Worm (Caenorhabditis elegans): ENCODE results near the gene C47E12.13.

DNA sequence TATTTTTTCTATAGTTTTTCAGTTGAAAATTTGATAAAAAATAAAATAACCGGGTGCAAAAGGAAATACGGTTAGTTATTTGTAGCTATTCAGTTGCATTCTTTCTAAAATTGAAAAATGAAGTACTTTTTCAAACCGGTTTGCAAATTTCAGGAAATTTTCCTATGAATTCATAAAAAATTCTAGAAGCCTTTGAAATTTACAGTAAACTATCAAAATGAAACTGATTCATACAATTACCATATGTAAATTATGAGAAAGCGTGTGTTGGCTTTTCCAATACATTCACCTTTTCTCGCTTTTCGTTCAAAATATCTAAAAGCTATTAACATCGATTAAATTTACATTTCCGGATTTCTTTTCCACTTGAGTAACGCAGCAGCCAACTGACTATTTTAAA is 10.3 kb upstream of the C47E12.13 start, which contains the start of gene ent-7:
- TF ChIP-seq pha-4 (GFP tag; IDR thresholded peaks at IDR 0.05) (no peak), pha-4 (tag; optimal IDR thresholded peaks at IDR 0.05) (no peak), lsy-2 (tag; optimal IDR thresholded peaks at IDR 0.05) (no peak)
